Worm (Caenorhabditis elegans): ENCODE data around the gene zmp-6.

DNA sequence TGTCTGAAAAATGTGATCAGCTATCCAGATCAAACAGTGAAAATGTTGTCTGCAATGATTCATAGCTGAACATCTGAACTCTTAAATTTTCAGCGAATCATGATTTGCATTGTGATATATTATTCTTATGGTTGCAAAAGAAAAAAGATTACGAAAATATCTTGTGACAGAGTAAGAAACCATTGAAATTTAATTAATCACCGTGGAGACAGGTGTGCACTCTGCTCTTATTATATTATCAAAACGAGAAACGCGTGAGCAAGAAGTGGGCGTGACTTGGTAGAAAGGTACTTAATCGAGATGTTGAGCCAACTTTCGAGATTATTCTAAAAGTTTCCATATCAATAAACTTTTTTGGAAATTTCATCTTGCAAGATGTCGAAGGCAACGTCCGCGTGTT lies 4.7 kb downstream of the zmp-6 start, which contains the start of gene osm-10:
- TF ChIP-seq nhr-28 (tag; optimal IDR thresholded peaks at IDR 0.05) (no peak), elt-2 (tag; optimal IDR thresholded peaks at IDR 0.05) (no peak), aly-2 (tag; optimal IDR thresholded peaks at IDR 0.05) (no peak), daf-12 (tag; optimal IDR thresholded peaks at IDR 0.05) (no peak), R02D3.7 (tag; optimal IDR thresholded peaks at IDR 0.05) (no peak), snpc-4 (tag; optimal IDR thresholded peaks at IDR 0.05) (no peak), lin-39 (tag; optimal IDR thresholded peaks at IDR 0.05) (no peak), nhr-77 (tag; optimal IDR thresholded peaks at IDR 0.05) (no peak)

All from whole organism, L3 larva.